Fruit fly (Drosophila melanogaster) whole organism, adult: ENCODE measurements around the gene CG4218.

Source experiments
- CG11617 ChIP-seq: fragments of 200-800 bp; sonication (Bioruptor generic); optimal IDR thresholded peaks from 2 replicates; lab custom pipeline; 2017; ENCODE audit warnings: mild to moderate bottlenecking, missing biosample characterization, missing genetic modification reagents, missing genetic modification characterization
- CG14711 ChIP-seq: fragments of 200-800 bp; sonication (Bioruptor generic); optimal IDR thresholded peaks from 2 replicates; lab custom pipeline; 2018; ENCODE audit warnings: missing biosample characterization, mild to moderate bottlenecking, missing genetic modification characterization, moderate library complexity
- Mnt ChIP-seq: fragments of 200-800 bp; sonication (Bioruptor generic); optimal IDR thresholded peaks from 2 replicates; lab custom pipeline; 2016; ENCODE audit warnings: missing biosample characterization, mild to moderate bottlenecking, missing genetic modification characterization
- bab1 ChIP-seq: fragments of 200-800 bp; sonication (Bioruptor generic); optimal IDR thresholded peaks from 3 replicates; lab custom pipeline; 2019; ENCODE audit warnings: missing biosample characterization, mild to moderate bottlenecking, missing genetic modification characterization, moderate library complexity
- cic ChIP-seq: fragments of 200-800 bp; sonication (Bioruptor generic); optimal IDR thresholded peaks from 2 replicates; lab custom pipeline; 2017; ENCODE audit warnings: missing biosample characterization, mild to moderate bottlenecking, missing genetic modification characterization, moderate library complexity
- kay ChIP-seq: fragments of 200-800 bp; sonication (Bioruptor generic); peaks from one replicate; lab custom pipeline; 2016; ENCODE audit warnings: missing biosample characterization, missing genetic modification characterization, borderline replicate concordance

DNA sequence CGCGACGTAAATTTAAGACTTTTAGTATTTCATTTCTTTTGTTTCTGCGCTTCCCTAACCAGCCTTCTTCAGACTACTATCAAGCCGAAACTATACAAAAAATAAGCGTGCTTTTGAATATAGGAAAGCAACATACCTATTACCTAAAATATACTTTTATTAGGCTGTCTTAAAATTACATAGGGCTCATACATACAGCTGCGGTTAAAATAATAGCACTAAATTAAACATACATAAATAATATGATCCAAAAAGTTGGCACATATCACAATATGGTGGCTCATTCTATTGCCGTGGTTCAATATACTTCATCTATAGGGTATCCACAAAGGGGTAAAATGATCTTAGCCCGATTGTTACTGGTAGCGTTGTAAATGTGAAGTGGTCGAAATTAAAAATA, 48.5 kb downstream of the CG4218 start:
- no peak for TF ChIP-seq kay (GFP tag; lab: Kevin White, UChicago)
- no peak for TF ChIP-seq Mnt (GFP tag; lab: Kevin White, UChicago)
- TF ChIP-seq cic (GFP tag; lab: Kevin White, UChicago): no peak
- TF ChIP-seq bab1 (GFP tag; lab: Kevin White, UChicago): no peak
- no peak for TF ChIP-seq CG14711 (tag; lab: Kevin White, UChicago)
- no peak for TF ChIP-seq CG11617 (GFP tag; lab: Kevin White, UChicago)
